Worm (Caenorhabditis elegans): ENCODE data around the gene sre-2.

sre-2 gene

DNA sequence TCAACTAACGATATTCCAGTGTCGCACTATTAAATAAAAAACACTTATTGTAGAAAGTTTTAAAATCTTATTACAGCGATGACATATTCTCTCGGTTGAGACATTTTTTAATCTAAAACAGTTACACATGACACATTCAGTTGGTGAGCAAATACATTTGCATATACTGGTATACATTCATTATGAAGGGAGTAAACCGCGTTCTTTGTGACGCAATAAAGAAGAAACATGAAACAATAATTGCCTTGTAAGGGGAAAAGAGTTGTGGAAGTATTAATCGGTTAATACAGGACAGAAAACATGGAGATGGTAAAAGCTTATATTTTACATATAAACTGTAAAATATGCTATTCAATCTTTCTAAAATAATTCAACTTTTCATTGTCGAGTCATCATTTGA is 50.6 kb downstream of the sre-2 start:
- TF ChIP-seq jun-1 (tag; optimal IDR thresholded peaks at IDR 0.05) = no peak

- no peak for TF ChIP-seq efl-3 (GFP tag; optimal IDR thresholded peaks at IDR 0.05)
These were observed 51.5 kb downstream of the sre-2 start, which contains the start of gene mtre-1 for ce11 chrII:8050477-8050876. Gene mtre-1, minus strand, starts transcription at chrII:8050577.
